Worm (Caenorhabditis elegans) whole organism, early embryonic: ENCODE results near the gene C47E12.11.

ENCODE experiments used
- B0310.2 ChIP-seq: sonication (generic microtip); optimal IDR thresholded peaks from 2 replicates; lab custom pipeline; 2016; ENCODE audit warnings: mild to moderate bottlenecking, missing genetic modification characterization, missing compliant biosample characterization
- F13C5.2 ChIP-seq: sonication (generic microtip); optimal IDR thresholded peaks from 2 replicates; lab custom pipeline; 2017; ENCODE audit warnings: mild to moderate bottlenecking, missing genetic modification characterization, inconsistent platforms, missing compliant biosample characterization
- aly-1 ChIP-seq: sonication (generic microtip); optimal IDR thresholded peaks from 2 replicates; lab custom pipeline; 2016; ENCODE audit warnings: missing genetic modification characterization, missing compliant biosample characterization
- ama-1 ChIP-seq: fragments of 150-350 bp; optimal IDR thresholded peaks from 2 replicates; lab custom pipeline; 2014
- ceh-13 ChIP-seq: fragments of 200-800 bp; sonication (Bioruptor generic); optimal IDR thresholded peaks from 2 replicates; lab custom pipeline; 2018; ENCODE audit warnings: mild to moderate bottlenecking, missing genetic modification characterization, missing compliant biosample characterization
- ceh-36 ChIP-seq: sonication (generic microtip); optimal IDR thresholded peaks from 2 replicates; lab custom pipeline; 2016; ENCODE audit warnings: missing genetic modification characterization, inconsistent platforms, missing compliant biosample characterization
- ets-7 ChIP-seq: sonication (generic microtip); optimal IDR thresholded peaks from 2 replicates; lab custom pipeline; 2016; ENCODE audit warnings: missing genotype, missing genetic modification characterization, missing compliant biosample characterization
- flt-1 ChIP-seq: fragments of 200-800 bp; sonication (Bioruptor generic); IDR thresholded peaks from 2 replicates; pipeline ENCODE4 v1.3.6; 2022; ENCODE audit warnings: missing genetic modification characterization, missing compliant biosample characterization
- hmbx-1 ChIP-seq: sonication (generic microtip); optimal IDR thresholded peaks from 2 replicates; lab custom pipeline; 2016; ENCODE audit warnings: mild to moderate bottlenecking, missing genetic modification characterization, missing compliant biosample characterization
- hmg-4 ChIP-seq: fragments of 200-800 bp; sonication (Bioruptor generic); optimal IDR thresholded peaks from 2 replicates; lab custom pipeline; 2018; ENCODE audit warnings: mild to moderate bottlenecking, missing genetic modification characterization, missing compliant biosample characterization
- hnd-1 ChIP-seq: sonication (generic microtip); optimal IDR thresholded peaks from 2 replicates; lab custom pipeline; 2016; ENCODE audit warnings: missing genetic modification characterization, missing compliant biosample characterization
- pes-1 ChIP-seq: fragments of 200-800 bp; sonication (Bioruptor generic); IDR thresholded peaks from 2 replicates; pipeline ENCODE4 v1.3.6; 2022; ENCODE audit warnings: missing genetic modification reagents, missing genetic modification characterization, missing compliant biosample characterization
- scrt-1 ChIP-seq: fragments of 200-800 bp; sonication (Bioruptor generic); IDR thresholded peaks from 2 replicates; pipeline ENCODE4 v1.3.6; 2022; ENCODE audit warnings: missing genetic modification characterization, missing compliant biosample characterization
- sea-1 ChIP-seq: fragments of 200-800 bp; sonication (Bioruptor generic); conservative IDR thresholded peaks from 2 replicates; pipeline ENCODE4 v1.3.6; 2022; ENCODE audit warnings: missing genetic modification characterization, missing compliant biosample characterization
- tbx-11 ChIP-seq: fragments of 200-800 bp; sonication (Bioruptor generic); IDR thresholded peaks from 2 replicates; pipeline ENCODE4 v1.3.6; 2022; ENCODE audit warnings: missing genetic modification characterization, missing compliant biosample characterization
- tbx-37 ChIP-seq: fragments of 200-800 bp; sonication (Bioruptor generic); conservative IDR thresholded peaks from 2 replicates; pipeline ENCODE4 v1.3.6; 2022; ENCODE audit warnings: missing genetic modification reagents, missing genetic modification characterization, missing compliant biosample characterization
- tra-4 ChIP-seq: sonication (generic microtip); optimal IDR thresholded peaks from 2 replicates; lab custom pipeline; 2017; ENCODE audit warnings: missing genetic modification characterization, missing compliant biosample characterization

The C47E12.11 gene

ce11 chrIV:9969081-9969480 is at the start of gene C47E12.11, which contains the start of gene kin-5:
TSS of gene C47E12.11 (plus strand) at chrIV:9969400.
TSS of gene kin-5 (minus strand) at chrIV:9969181.
- TF ChIP-seq flt-1 (no peak), hnd-1 (tag; lab: Kevin White, UChicago) (no peak), hmg-4 (GFP tag; lab: Kevin White, UChicago) (no peak), ceh-36 (no peak), ets-7 (tag; lab: Kevin White, UChicago) (no peak), tbx-37 (GFP tag; lab: Robert Waterston, UW) (no peak), ceh-13 (GFP tag; lab: Kevin White, UChicago) (no peak), B0310.2 (no peak), hmbx-1 (no peak), ama-1 (lab: Kevin White, UChicago) (no peak), sea-1 (GFP tag; lab: Robert Waterston, UW) (no peak)

- TF ChIP-seq pes-1 (no peak), ama-1 (lab: Kevin White, UChicago) (no peak), tra-4 (no peak), aly-1 (tag; lab: Kevin White, UChicago) (no peak), hmg-4 (GFP tag; lab: Kevin White, UChicago) (no peak), flt-1 (no peak), hmbx-1 (no peak), scrt-1 (GFP tag; lab: Robert Waterston, UW) (no peak), B0310.2 (no peak), ceh-13 (GFP tag; lab: Kevin White, UChicago) (no peak), sea-1 (GFP tag; lab: Robert Waterston, UW) (no peak), hnd-1 (tag; lab: Kevin White, UChicago) (no peak), ceh-36 (no peak), F13C5.2 (tag; lab: Kevin White, UChicago) (no peak), tbx-37 (GFP tag; lab: Robert Waterston, UW) (no peak)
Measured at ce11 chrIV:9920426-9920825, 48.8 kb upstream of the C47E12.11 start.

ce11 chrIV:9924419-9924818 is 44.8 kb upstream of the C47E12.11 start:
- no peak for TF ChIP-seq tra-4
- TF ChIP-seq tbx-37 (GFP tag; lab: Robert Waterston, UW) = no peak
- no peak for TF ChIP-seq aly-1 (tag; lab: Kevin White, UChicago)
- TF ChIP-seq ceh-13 (GFP tag; lab: Kevin White, UChicago) = no peak
- TF ChIP-seq pes-1 = no peak
- TF ChIP-seq B0310.2 = no peak
- no peak for TF ChIP-seq ceh-36
- no peak for TF ChIP-seq ama-1 (lab: Kevin White, UChicago)
- TF ChIP-seq hmbx-1 = no peak
- TF ChIP-seq hnd-1 (tag; lab: Kevin White, UChicago) = no peak
- no peak for TF ChIP-seq ets-7 (tag; lab: Kevin White, UChicago)

- TF ChIP-seq ama-1 (lab: Kevin White, UChicago) (no peak), pes-1 (no peak), tbx-11 (GFP tag; lab: Robert Waterston, UW) (no peak), flt-1 (no peak), B0310.2 (no peak), hmbx-1 (no peak), tbx-37 (GFP tag; lab: Robert Waterston, UW) (no peak), aly-1 (tag; lab: Kevin White, UChicago) (no peak), hnd-1 (tag; lab: Kevin White, UChicago) (no peak), hmg-4 (GFP tag; lab: Kevin White, UChicago) (no peak), F13C5.2 (tag; lab: Kevin White, UChicago) (no peak), scrt-1 (GFP tag; lab: Robert Waterston, UW) (no peak), ceh-13 (GFP tag; lab: Kevin White, UChicago) (no peak), ceh-36 (no peak), tra-4 (no peak), sea-1 (GFP tag; lab: Robert Waterston, UW) (no peak), ets-7 (tag; lab: Kevin White, UChicago) (no peak)
Measured at ce11 chrIV:9928180-9928896, 40.9 kb upstream of the C47E12.11 start, which contains the start of gene dur-1. TSS of gene dur-1 (minus strand) at chrIV:9928230.

- TF ChIP-seq ceh-36 = no peak
- TF ChIP-seq hnd-1 (tag; lab: Kevin White, UChicago) = no peak
- TF ChIP-seq sea-1 (GFP tag; lab: Robert Waterston, UW) = no peak
- no peak for TF ChIP-seq scrt-1 (GFP tag; lab: Robert Waterston, UW)
- TF ChIP-seq ama-1 (lab: Kevin White, UChicago) = no peak
- no peak for TF ChIP-seq F13C5.2 (tag; lab: Kevin White, UChicago)
- no peak for TF ChIP-seq tbx-37 (GFP tag; lab: Robert Waterston, UW)
- no peak for TF ChIP-seq aly-1 (tag; lab: Kevin White, UChicago)
- TF ChIP-seq flt-1 = no peak
- no peak for TF ChIP-seq tra-4
- TF ChIP-seq ets-7 (tag; lab: Kevin White, UChicago) = no peak
Measured at ce11 chrIV:9932055-9932454, 37.1 kb upstream of the C47E12.11 start, which contains the start of the genes trmt-10A and F25H8.2. TSS of gene trmt-10A (minus strand) at chrIV:9932213. TSS of gene F25H8.2 (plus strand) at chrIV:9932235.

ce11 chrIV:9933580-9933979 is 35.6 kb upstream of the C47E12.11 start, which contains the start of gene spe-29:
TSS of gene spe-29 (plus strand) at chrIV:9933880.
- TF ChIP-seq pes-1 (no peak), ceh-36 (no peak), scrt-1 (GFP tag; lab: Robert Waterston, UW) (no peak), tra-4 (no peak)

ce11 chrIV:9943214-9943613 is 26.0 kb upstream of the C47E12.11 start:
- TF ChIP-seq hmg-4 (GFP tag; lab: Kevin White, UChicago) = no peak
- no peak for TF ChIP-seq sea-1 (GFP tag; lab: Robert Waterston, UW)
- TF ChIP-seq B0310.2 = no peak
- no peak for TF ChIP-seq scrt-1 (GFP tag; lab: Robert Waterston, UW)
- TF ChIP-seq ets-7 (tag; lab: Kevin White, UChicago) = no peak
- no peak for TF ChIP-seq ama-1 (lab: Kevin White, UChicago)
- TF ChIP-seq F13C5.2 (tag; lab: Kevin White, UChicago) = no peak
- no peak for TF ChIP-seq flt-1
- no peak for TF ChIP-seq ceh-36
